Worm (Caenorhabditis elegans) whole organism, mixed stage, embryonic: ENCODE results near the gene cct-1.

Experiments
- M03D4.4 ChIP-seq: sonication (generic microtip); optimal IDR thresholded peaks from 2 replicates; lab custom pipeline; 2017; ENCODE audit warnings: mild to moderate bottlenecking, missing genetic modification characterization, missing compliant biosample characterization
- bed-3 ChIP-seq: fragments of 200-800 bp; sonication (Bioruptor generic); optimal IDR thresholded peaks from 3 replicates; lab custom pipeline; 2018; ENCODE audit warnings: mild to moderate bottlenecking, missing genetic modification characterization, moderate library complexity, missing compliant biosample characterization
- blmp-1 ChIP-seq: fragments of 150-350 bp; optimal IDR thresholded peaks from 2 replicates; lab custom pipeline; 2014; ENCODE audit warnings: missing biosample characterization, missing genetic modification characterization
- ceh-39 ChIP-seq: fragments of 150-350 bp; optimal IDR thresholded peaks from 2 replicates; lab custom pipeline; 2014; ENCODE audit warnings: missing biosample characterization, missing genetic modification characterization
- ceh-43 ChIP-seq: fragments of 200-800 bp; sonication (Bioruptor generic); optimal IDR thresholded peaks from 2 replicates; lab custom pipeline; 2018; ENCODE audit warnings: mild to moderate bottlenecking, missing genetic modification characterization, moderate library complexity, missing compliant biosample characterization
- ceh-83 ChIP-seq: fragments of 200-800 bp; sonication (Bioruptor generic); optimal IDR thresholded peaks from 2 replicates; lab custom pipeline; 2018; ENCODE audit warnings: mild to moderate bottlenecking, missing genetic modification characterization, missing compliant biosample characterization
- ces-1 ChIP-seq: fragments of 150-350 bp; optimal IDR thresholded peaks from 2 replicates; lab custom pipeline; 2014; ENCODE audit warnings: missing biosample characterization, missing genetic modification reagents, missing genetic modification characterization
- cnd-1 ChIP-seq: fragments of 200-800 bp; sonication (Bioruptor generic); optimal IDR thresholded peaks from 2 replicates; lab custom pipeline; 2018; ENCODE audit warnings: mild to moderate bottlenecking, missing genetic modification characterization, missing compliant biosample characterization
- drap-1 ChIP-seq: fragments of 200-800 bp; sonication (Bioruptor generic); optimal IDR thresholded peaks from 3 replicates; lab custom pipeline; 2018; ENCODE audit warnings: mild to moderate bottlenecking, missing genetic modification characterization, missing compliant biosample characterization
- elt-1 ChIP-seq: sonication (generic microtip); optimal IDR thresholded peaks from 2 replicates; lab custom pipeline; 2017; ENCODE audit warnings: missing genetic modification characterization, mild to moderate bottlenecking, missing compliant biosample characterization, antibody characterized with exemption, moderate library complexity, borderline replicate concordance; ENCODE audit not compliant: insufficient read depth
- ham-2 ChIP-seq: fragments of 200-800 bp; sonication (Bioruptor generic); optimal IDR thresholded peaks from 2 replicates; lab custom pipeline; 2018; ENCODE audit warnings: mild to moderate bottlenecking, missing genetic modification characterization, missing compliant biosample characterization
- hlh-1 ChIP-seq: fragments of 150-350 bp; optimal IDR thresholded peaks from 2 replicates; lab custom pipeline; 2014; ENCODE audit warnings: missing biosample characterization, missing genetic modification reagents, missing genetic modification characterization
- lin-13 ChIP-seq: fragments of 150-350 bp; optimal IDR thresholded peaks from 2 replicates; lab custom pipeline; 2014; ENCODE audit warnings: missing biosample characterization, missing genetic modification characterization
- lin-32 ChIP-seq: fragments of 200-800 bp; sonication (Bioruptor generic); optimal IDR thresholded peaks from 2 replicates; lab custom pipeline; 2018; ENCODE audit warnings: mild to moderate bottlenecking, missing genetic modification characterization, missing compliant biosample characterization
- lsy-2 ChIP-seq: fragments of 150-350 bp; optimal IDR thresholded peaks from 2 replicates; lab custom pipeline; 2014; ENCODE audit warnings: missing biosample characterization, missing genetic modification characterization
- mab-5 ChIP-seq: fragments of 150-350 bp; optimal IDR thresholded peaks from 2 replicates; lab custom pipeline; 2014; ENCODE audit warnings: missing biosample characterization, missing genetic modification characterization
- mep-1 ChIP-seq: fragments of 150-350 bp; optimal IDR thresholded peaks from 2 replicates; lab custom pipeline; 2017; ENCODE audit warnings: missing biosample characterization, missing genetic modification reagents, missing genetic modification characterization, inconsistent platforms
- nhr-12 ChIP-seq: fragments of 150-350 bp; optimal IDR thresholded peaks from 2 replicates; lab custom pipeline; 2014; ENCODE audit warnings: missing biosample characterization, missing genetic modification characterization
- nhr-237 ChIP-seq: fragments of 150-350 bp; optimal IDR thresholded peaks from 2 replicates; lab custom pipeline; 2014; ENCODE audit warnings: missing biosample characterization, missing genetic modification characterization
- nhr-28 ChIP-seq: fragments of 150-350 bp; optimal IDR thresholded peaks from 2 replicates; lab custom pipeline; 2014; ENCODE audit warnings: missing biosample characterization, missing genetic modification characterization
- nhr-76 ChIP-seq: sonication (generic microtip); optimal IDR thresholded peaks from 2 replicates; lab custom pipeline; 2017; ENCODE audit warnings: missing biosample characterization, missing genetic modification characterization
- pha-4 ChIP-seq: fragments of 150-350 bp; optimal IDR thresholded peaks from 2 replicates; lab custom pipeline; 2018; ENCODE audit warnings: missing biosample characterization, missing genetic modification reagents, missing genetic modification characterization
- sem-2 ChIP-seq: fragments of 200-800 bp; sonication (Bioruptor generic); optimal IDR thresholded peaks from 2 replicates; lab custom pipeline; 2018; ENCODE audit warnings: mild to moderate bottlenecking, missing genetic modification characterization, missing compliant biosample characterization
- snpc-4 ChIP-seq: fragments of 150-350 bp; optimal IDR thresholded peaks from 2 replicates; lab custom pipeline; 2014; ENCODE audit warnings: missing biosample characterization, missing genetic modification characterization
- tbx-8 ChIP-seq: fragments of 200-800 bp; sonication (Bioruptor generic); optimal IDR thresholded peaks from 2 replicates; lab custom pipeline; 2018; ENCODE audit warnings: mild to moderate bottlenecking, missing genetic modification characterization, moderate library complexity, missing compliant biosample characterization
- unc-120 ChIP-seq: sonication (generic microtip); optimal IDR thresholded peaks from 2 replicates; lab custom pipeline; 2017; ENCODE audit warnings: missing genetic modification characterization, missing compliant biosample characterization; ENCODE audit not compliant: poor library complexity, severe bottlenecking
- unc-39 ChIP-seq: fragments of 150-350 bp; optimal IDR thresholded peaks from 2 replicates; lab custom pipeline; 2014; ENCODE audit warnings: missing biosample characterization, missing genetic modification characterization

Gene cct-1

DNA sequence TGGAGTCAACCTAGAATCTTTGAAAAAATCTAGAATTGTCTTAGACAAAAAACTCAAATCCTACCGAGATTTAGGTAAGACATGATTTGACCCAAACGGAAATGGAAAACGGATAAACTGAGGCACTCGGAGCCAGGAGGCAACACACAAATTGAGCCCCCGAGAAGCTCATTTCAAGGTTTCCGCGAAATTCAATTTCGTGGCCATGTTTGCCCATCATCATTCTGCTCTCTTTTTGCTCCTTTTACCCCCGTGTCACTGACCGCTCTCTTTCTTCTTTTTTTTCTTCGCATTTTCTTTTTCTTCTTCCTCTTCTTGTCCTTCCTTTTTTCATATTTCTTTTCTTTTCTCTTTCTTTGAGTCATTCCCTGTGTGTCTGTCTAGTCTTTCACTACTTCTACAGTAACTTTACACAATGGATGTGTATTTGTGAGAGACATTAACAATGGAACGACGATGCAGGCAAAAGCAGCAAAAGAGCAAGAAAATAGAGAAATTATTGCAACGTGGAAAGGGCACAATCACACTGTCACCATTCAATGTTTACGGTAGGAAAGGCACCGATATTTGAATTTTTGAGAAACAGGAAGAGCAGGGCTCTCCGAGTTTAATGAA is 32.4 kb upstream of the cct-1 start:
- TF ChIP-seq ham-2 (GFP tag; lab: Kevin White, UChicago) (no peak), ces-1 (peak; percentile 88)

DNA sequence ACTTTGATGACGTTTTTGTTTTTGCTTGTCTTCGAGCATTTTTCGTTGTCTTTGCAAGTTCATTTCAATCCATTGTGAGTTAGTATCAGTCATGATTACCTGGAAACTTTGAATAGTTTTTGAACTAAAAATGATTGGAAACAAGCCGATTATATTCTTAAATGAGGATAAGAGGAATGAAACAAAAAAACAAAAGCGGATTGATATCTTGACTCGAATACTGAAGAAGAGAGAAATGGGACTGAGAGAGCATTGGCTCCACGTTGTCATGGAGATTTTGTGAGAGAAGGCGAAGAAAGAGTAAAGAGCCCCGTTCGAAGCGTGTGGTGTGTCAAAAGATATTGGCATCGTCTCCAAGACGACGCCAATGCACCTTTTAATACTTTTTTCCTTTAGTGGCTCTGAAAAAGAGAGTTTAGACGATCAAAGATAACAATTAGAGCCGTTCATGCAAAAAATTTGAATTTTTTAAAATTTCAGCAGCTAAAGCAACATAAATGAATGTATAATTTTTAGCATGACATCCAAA is 28.3 kb upstream of the cct-1 start, which contains the start of the genes tub-1 and tmem-138:
Gene tub-1 (minus strand): TSS at position 101 of the 529 bp plus-strand sequence.
Gene tmem-138 (plus strand): TSS at position 479 of the 529 bp plus-strand sequence.
- no peak for TF ChIP-seq mep-1 (tag; lab: Kevin White, UChicago)
- TF ChIP-seq nhr-76 (tag; lab: Kevin White, UChicago) = no peak
- no peak for TF ChIP-seq ceh-39 (tag; lab: Kevin White, UChicago)
- TF ChIP-seq snpc-4 (tag; lab: Kevin White, UChicago) = no peak
- TF ChIP-seq ceh-83 = no peak
- no peak for TF ChIP-seq nhr-12 (tag; lab: Kevin White, UChicago)
- TF ChIP-seq ceh-43 (GFP tag; lab: Kevin White, UChicago) = no peak
- no peak for TF ChIP-seq unc-120 (tag; lab: Kevin White, UChicago)
- TF ChIP-seq nhr-237 (tag; lab: Kevin White, UChicago) = no peak
- TF ChIP-seq hlh-1 (tag; lab: Kevin White, UChicago) = no peak
- TF ChIP-seq sem-2 (GFP tag; lab: Kevin White, UChicago) = no peak

DNA sequence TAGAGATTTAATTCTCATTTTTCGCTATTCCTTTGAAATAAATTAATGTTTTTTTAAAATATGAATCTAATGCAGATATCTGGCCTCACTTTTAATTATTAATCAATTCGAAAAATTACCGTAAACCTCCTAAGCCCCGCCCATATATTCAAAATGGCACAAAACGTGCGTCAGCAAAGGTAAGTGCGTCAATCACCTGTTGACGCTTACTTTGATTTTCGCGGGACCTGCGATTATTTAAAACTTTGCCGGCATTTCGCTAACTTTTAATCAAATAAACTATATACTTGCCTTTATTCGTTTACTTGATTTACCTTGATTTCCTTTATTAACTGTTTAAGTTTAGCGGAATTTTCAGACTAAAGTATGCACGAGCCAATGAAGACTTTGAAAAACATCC is 27.3 kb upstream of the cct-1 start, which contains the start of gene pch-2:
Gene pch-2 (plus strand): TSS at position 359 of the 400 bp plus-strand sequence.
- no peak for TF ChIP-seq ceh-39 (tag; lab: Kevin White, UChicago)
- TF ChIP-seq mep-1 (tag; lab: Kevin White, UChicago) = peak; percentile 35
- peak; percentile 28 for TF ChIP-seq lin-13 (tag; lab: Kevin White, UChicago)
- peak; percentile 9 for TF ChIP-seq nhr-237 (tag; lab: Kevin White, UChicago)
- peak; percentile 87 for TF ChIP-seq lsy-2 (tag; lab: Kevin White, UChicago)
- no peak for TF ChIP-seq ceh-83
- peak; percentile 1 for TF ChIP-seq ces-1

DNA sequence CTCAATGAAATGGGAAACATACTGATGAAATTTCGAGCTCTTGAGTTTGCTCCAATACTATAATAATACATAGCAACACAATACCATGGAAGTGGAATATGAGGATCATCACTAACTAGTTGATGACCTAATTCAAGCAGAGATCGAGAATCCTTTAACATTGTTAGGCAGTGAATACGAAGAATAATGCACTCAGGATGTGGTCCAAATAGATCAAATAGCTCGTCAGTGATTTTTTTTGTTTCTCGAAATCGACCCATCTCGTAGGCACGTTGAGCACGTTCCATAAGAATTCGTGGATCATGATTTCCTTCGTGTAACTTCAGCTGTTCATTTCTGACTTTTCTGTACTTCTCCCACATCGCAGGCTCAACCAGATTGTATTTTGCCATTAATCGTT is 24.3 kb upstream of the cct-1 start:
- TF ChIP-seq unc-39 (tag; lab: Kevin White, UChicago) (no peak), bed-3 (no peak), mab-5 (tag; lab: Kevin White, UChicago) (no peak), lsy-2 (tag; lab: Kevin White, UChicago) (no peak), M03D4.4 (tag; lab: Kevin White, UChicago) (no peak), blmp-1 (tag; lab: Kevin White, UChicago) (no peak), drap-1 (no peak), snpc-4 (tag; lab: Kevin White, UChicago) (no peak), mep-1 (tag; lab: Kevin White, UChicago) (no peak), elt-1 (tag; lab: Kevin White, UChicago) (no peak), ham-2 (GFP tag; lab: Kevin White, UChicago) (no peak), ceh-39 (tag; lab: Kevin White, UChicago) (no peak), pha-4 (tag; lab: Kevin White, UChicago) (no peak)
- TF ChIP-seq, all 35 proteins: peak for 0

DNA sequence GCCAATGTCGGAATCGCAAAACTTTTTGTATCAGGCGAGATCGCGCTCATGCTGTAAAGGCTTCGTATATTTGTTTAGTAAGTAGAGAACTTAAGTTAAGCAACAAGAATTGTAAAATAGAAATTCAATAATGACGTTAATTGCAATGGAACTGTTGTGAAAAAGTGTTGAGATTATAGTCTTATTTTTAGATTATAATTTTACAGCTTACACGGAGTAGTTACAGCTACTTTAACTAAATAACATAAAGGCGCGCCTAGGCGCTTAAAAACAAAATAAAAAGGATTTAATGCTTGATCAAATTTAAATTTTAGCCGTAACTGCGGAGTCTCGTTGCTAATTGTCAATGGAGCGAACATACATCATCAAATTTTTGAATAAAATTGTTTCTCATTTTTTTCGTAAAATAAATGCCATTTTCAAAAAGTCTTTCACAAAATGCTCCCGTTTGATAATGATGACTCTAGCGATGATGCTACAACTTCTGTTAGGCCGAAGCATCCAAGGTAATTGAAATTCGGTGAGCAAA is 23.1 kb upstream of the cct-1 start, which contains the start of the genes emb-27 and rrf-3:
Gene emb-27 (minus strand): TSS at position 51 of the 529 bp plus-strand sequence.
Gene rrf-3 (plus strand): TSS at position 346 of the 529 bp plus-strand sequence.
- TF ChIP-seq lsy-2 (tag; lab: Kevin White, UChicago) (peak; percentile 71), mab-5 (tag; lab: Kevin White, UChicago) (no peak), lin-32 (GFP tag; lab: Kevin White, UChicago) (no peak), cnd-1 (tag; lab: Kevin White, UChicago) (no peak), nhr-237 (tag; lab: Kevin White, UChicago) (no peak), tbx-8 (no peak), ces-1 (peak; percentile 97), drap-1 (no peak), ham-2 (GFP tag; lab: Kevin White, UChicago) (peak; percentile 68), hlh-1 (tag; lab: Kevin White, UChicago) (no peak), ceh-39 (tag; lab: Kevin White, UChicago) (no peak), nhr-28 (tag; lab: Kevin White, UChicago) (no peak)
- TF ChIP-seq, all 35 proteins: peak for 3
